Worm (Caenorhabditis elegans) whole organism, early embryonic: ENCODE data around the gene C32D5.14.

Experiments
- B0310.2 ChIP-seq: sonication (generic microtip); optimal IDR thresholded peaks from 2 replicates; lab custom pipeline; 2016; ENCODE audit warnings: mild to moderate bottlenecking, missing genetic modification characterization, missing compliant biosample characterization
- F13C5.2 ChIP-seq: sonication (generic microtip); optimal IDR thresholded peaks from 2 replicates; lab custom pipeline; 2017; ENCODE audit warnings: mild to moderate bottlenecking, missing genetic modification characterization, inconsistent platforms, missing compliant biosample characterization
- aly-1 ChIP-seq: sonication (generic microtip); optimal IDR thresholded peaks from 2 replicates; lab custom pipeline; 2016; ENCODE audit warnings: missing genetic modification characterization, missing compliant biosample characterization
- ama-1 ChIP-seq: fragments of 150-350 bp; optimal IDR thresholded peaks from 2 replicates; lab custom pipeline; 2014
- ceh-13 ChIP-seq: fragments of 200-800 bp; sonication (Bioruptor generic); optimal IDR thresholded peaks from 2 replicates; lab custom pipeline; 2018; ENCODE audit warnings: mild to moderate bottlenecking, missing genetic modification characterization, missing compliant biosample characterization
- ceh-36 ChIP-seq: sonication (generic microtip); optimal IDR thresholded peaks from 2 replicates; lab custom pipeline; 2016; ENCODE audit warnings: missing genetic modification characterization, inconsistent platforms, missing compliant biosample characterization
- ets-7 ChIP-seq: sonication (generic microtip); optimal IDR thresholded peaks from 2 replicates; lab custom pipeline; 2016; ENCODE audit warnings: missing genotype, missing genetic modification characterization, missing compliant biosample characterization
- flt-1 ChIP-seq: fragments of 200-800 bp; sonication (Bioruptor generic); IDR thresholded peaks from 2 replicates; pipeline ENCODE4 v1.3.6; 2022; ENCODE audit warnings: missing genetic modification characterization, missing compliant biosample characterization
- hmbx-1 ChIP-seq: sonication (generic microtip); optimal IDR thresholded peaks from 2 replicates; lab custom pipeline; 2016; ENCODE audit warnings: mild to moderate bottlenecking, missing genetic modification characterization, missing compliant biosample characterization
- hmg-4 ChIP-seq: fragments of 200-800 bp; sonication (Bioruptor generic); optimal IDR thresholded peaks from 2 replicates; lab custom pipeline; 2018; ENCODE audit warnings: mild to moderate bottlenecking, missing genetic modification characterization, missing compliant biosample characterization
- hnd-1 ChIP-seq: sonication (generic microtip); optimal IDR thresholded peaks from 2 replicates; lab custom pipeline; 2016; ENCODE audit warnings: missing genetic modification characterization, missing compliant biosample characterization
- pes-1 ChIP-seq: fragments of 200-800 bp; sonication (Bioruptor generic); IDR thresholded peaks from 2 replicates; pipeline ENCODE4 v1.3.6; 2022; ENCODE audit warnings: missing genetic modification reagents, missing genetic modification characterization, missing compliant biosample characterization
- scrt-1 ChIP-seq: fragments of 200-800 bp; sonication (Bioruptor generic); IDR thresholded peaks from 2 replicates; pipeline ENCODE4 v1.3.6; 2022; ENCODE audit warnings: missing genetic modification characterization, missing compliant biosample characterization
- sea-1 ChIP-seq: fragments of 200-800 bp; sonication (Bioruptor generic); conservative IDR thresholded peaks from 2 replicates; pipeline ENCODE4 v1.3.6; 2022; ENCODE audit warnings: missing genetic modification characterization, missing compliant biosample characterization
- tbx-11 ChIP-seq: fragments of 200-800 bp; sonication (Bioruptor generic); IDR thresholded peaks from 2 replicates; pipeline ENCODE4 v1.3.6; 2022; ENCODE audit warnings: missing genetic modification characterization, missing compliant biosample characterization
- tbx-37 ChIP-seq: fragments of 200-800 bp; sonication (Bioruptor generic); conservative IDR thresholded peaks from 2 replicates; pipeline ENCODE4 v1.3.6; 2022; ENCODE audit warnings: missing genetic modification reagents, missing genetic modification characterization, missing compliant biosample characterization
- tra-4 ChIP-seq: sonication (generic microtip); optimal IDR thresholded peaks from 2 replicates; lab custom pipeline; 2017; ENCODE audit warnings: missing genetic modification characterization, missing compliant biosample characterization

C32D5.14 gene

DNA sequence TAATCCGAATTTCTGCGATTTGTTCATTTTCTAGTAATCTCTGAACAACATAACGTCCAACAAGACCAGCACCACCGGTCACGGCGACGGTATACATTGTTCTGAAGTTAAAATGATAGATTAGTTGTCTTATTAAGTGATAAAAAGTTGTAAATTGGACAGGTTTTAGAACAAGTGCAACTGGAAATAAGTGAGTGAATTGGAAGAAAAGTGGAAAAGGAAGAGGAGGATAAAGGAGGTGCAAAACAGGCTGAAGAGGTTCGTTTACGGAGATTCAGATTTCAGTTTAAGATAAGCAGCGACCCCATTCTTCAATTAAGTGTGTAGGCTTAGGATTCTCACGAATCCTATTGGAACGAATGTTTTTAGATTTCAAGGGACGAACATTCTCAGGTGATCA, 23.6 kb downstream of the C32D5.14 start, which contains the start of gene C32D5.12:
TSS of gene C32D5.12 (minus strand) at position 101 of the 400 bp plus-strand sequence.
- TF ChIP-seq ama-1 = no peak
- TF ChIP-seq tbx-37 (GFP tag; lab: Robert Waterston, UW) = no peak
- TF ChIP-seq B0310.2 = no peak
- no peak for TF ChIP-seq ceh-13 (GFP tag; lab: Kevin White, UChicago)
- no peak for TF ChIP-seq hnd-1 (tag; lab: Kevin White, UChicago)
- no peak for TF ChIP-seq tbx-11
- no peak for TF ChIP-seq sea-1 (GFP tag; lab: Robert Waterston, UW)
- TF ChIP-seq pes-1 = no peak
- no peak for TF ChIP-seq hmbx-1 (tag; lab: Kevin White, UChicago)
- TF ChIP-seq ceh-36 (tag; lab: Kevin White, UChicago) = no peak

DNA sequence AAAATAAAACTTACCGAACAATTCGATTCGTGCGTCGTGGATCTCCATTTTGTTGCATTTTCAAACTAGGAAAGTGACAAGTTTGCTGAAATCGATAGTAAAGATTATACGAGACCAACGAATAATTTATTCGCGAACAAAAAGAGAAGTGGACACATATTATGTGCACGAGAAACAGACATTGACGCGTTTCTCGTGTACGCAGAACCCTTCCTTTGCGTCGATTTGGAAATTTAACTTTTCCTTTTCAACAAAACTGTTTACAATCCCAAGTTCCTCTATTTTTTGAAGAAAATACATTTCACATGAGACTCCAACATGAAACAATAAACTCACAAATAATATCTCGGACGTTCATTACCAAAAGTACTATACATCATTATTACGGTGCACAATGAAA, 25.5 kb downstream of the C32D5.14 start, which contains the start of gene K10B2.4:
TSS of gene K10B2.4 (minus strand) at position 138 of the 400 bp plus-strand sequence.
- no peak for TF ChIP-seq sea-1 (GFP tag; lab: Robert Waterston, UW)
- peak; percentile 1 for TF ChIP-seq F13C5.2

DNA sequence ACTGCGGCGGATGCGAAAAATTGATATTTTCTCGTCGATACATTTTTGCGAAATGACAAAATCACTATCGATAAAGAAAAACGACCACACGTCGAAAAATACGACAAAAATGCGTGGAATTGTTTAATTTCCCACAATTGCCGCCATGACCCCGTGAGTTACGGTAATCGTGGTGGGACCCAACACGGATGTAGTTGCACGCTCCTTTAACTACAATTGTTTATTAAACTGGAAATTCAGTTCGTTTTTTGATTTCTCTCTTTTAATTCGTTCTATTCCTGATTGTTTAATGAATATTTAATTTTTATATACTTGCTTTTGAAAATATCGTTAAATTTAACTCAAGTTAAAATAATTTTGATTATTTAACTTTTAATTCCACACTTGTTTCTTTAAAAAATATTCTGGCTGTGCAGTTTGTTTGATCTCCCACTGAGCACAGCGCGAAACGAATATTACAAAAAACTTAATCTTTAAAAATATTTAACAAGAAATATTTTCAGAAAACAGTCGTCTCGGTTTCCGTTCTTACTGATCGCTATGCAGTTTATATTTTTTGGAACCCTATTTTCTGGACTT, 30.0 kb downstream of the C32D5.14 start, which contains the start of the genes ani-2 and clec-88:
TSS of gene ani-2 (minus strand) at position 131 of the 579 bp plus-strand sequence.
TSS of gene clec-88 (plus strand) at position 486 of the 579 bp plus-strand sequence.
- TF ChIP-seq tbx-11 (no peak), hmg-4 (GFP tag; lab: Kevin White, UChicago) (no peak), flt-1 (no peak), ceh-13 (GFP tag; lab: Kevin White, UChicago) (no peak), tra-4 (tag; lab: Kevin White, UChicago) (no peak), aly-1 (no peak), scrt-1 (no peak), ceh-36 (tag; lab: Kevin White, UChicago) (no peak), ets-7 (tag; lab: Kevin White, UChicago) (no peak), F13C5.2 (no peak), hmbx-1 (tag; lab: Kevin White, UChicago) (no peak), ama-1 (no peak)

DNA sequence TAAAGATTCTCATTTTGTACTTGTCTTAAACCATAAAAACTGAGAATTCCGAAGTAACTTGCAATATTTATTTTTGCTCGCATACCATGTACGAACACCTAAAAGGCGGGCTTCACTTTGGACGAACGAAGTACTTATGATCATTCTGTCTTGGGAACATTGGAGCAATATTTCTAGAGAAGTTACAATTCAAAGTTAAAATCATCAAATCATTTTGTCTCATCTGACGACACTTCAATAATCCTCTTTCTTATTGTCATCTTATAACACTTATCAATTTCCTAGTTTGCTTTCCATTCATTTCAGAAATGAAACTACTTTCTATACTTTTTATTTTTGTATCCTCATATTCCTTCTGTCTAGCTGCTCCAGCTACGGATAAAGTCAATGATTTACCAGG, 31.4 kb downstream of the C32D5.14 start, which contains the start of gene ctsa-4.1:
TSS of gene ctsa-4.1 (plus strand) at position 301 of the 400 bp plus-strand sequence.
- TF ChIP-seq pes-1 = no peak
- no peak for TF ChIP-seq aly-1
- TF ChIP-seq hnd-1 (tag; lab: Kevin White, UChicago) = no peak
- no peak for TF ChIP-seq flt-1
- TF ChIP-seq tbx-37 (GFP tag; lab: Robert Waterston, UW) = no peak
- TF ChIP-seq ceh-36 (tag; lab: Kevin White, UChicago) = no peak
- no peak for TF ChIP-seq scrt-1
- no peak for TF ChIP-seq ets-7 (tag; lab: Kevin White, UChicago)
- TF ChIP-seq B0310.2 = no peak

DNA sequence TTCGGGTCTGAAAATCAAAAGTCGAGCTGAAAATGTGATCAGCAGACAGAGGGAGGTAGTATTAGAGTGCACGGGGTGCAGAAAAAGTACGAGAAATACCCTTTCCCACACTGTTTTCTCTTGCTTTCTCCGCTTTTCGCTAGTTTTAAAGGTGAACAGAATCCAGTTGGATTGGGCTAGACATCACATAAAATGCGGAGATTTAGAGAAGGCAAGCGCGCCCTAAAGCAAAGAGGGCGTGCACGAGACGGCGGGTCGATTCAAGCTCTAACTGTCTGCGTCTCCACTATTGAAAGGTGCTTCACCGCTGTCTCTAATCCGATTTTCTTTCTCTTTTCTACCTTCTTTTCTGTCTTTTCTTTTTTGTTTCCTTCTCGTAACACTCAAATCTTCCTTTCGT, 34.8 kb downstream of the C32D5.14 start:
- TF ChIP-seq hmg-4 (GFP tag; lab: Kevin White, UChicago) = peak; percentile 50
- no peak for TF ChIP-seq sea-1 (GFP tag; lab: Robert Waterston, UW)
- no peak for TF ChIP-seq aly-1
- peak; percentile 27 for TF ChIP-seq ceh-36 (tag; lab: Kevin White, UChicago)

DNA sequence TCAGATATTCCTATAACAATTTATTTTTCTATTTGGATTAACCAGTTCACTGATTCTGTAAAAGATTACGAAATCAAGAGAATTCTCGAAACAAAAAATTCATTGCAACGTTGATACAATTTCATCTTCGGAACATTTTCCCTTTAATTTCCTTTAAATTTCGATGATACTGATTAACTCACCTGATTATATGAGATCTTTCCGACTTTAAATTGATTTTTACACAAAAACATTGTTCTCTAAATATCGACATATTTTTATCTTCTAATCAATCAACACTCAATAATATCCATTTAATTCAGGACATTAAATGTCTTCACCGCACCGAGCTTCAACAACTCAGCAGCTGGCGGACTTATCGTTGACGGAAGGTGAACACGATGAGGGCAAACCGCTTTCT, 35.7 kb downstream of the C32D5.14 start, which contains the start of gene lin-23:
TSS of gene lin-23 (plus strand) at position 301 of the 400 bp plus-strand sequence.
- TF ChIP-seq hnd-1 (tag; lab: Kevin White, UChicago) (no peak), sea-1 (GFP tag; lab: Robert Waterston, UW) (no peak), F13C5.2 (no peak), pes-1 (no peak), tbx-37 (GFP tag; lab: Robert Waterston, UW) (no peak), tbx-11 (no peak), ceh-13 (GFP tag; lab: Kevin White, UChicago) (no peak), ets-7 (tag; lab: Kevin White, UChicago) (no peak), flt-1 (no peak), tra-4 (tag; lab: Kevin White, UChicago) (no peak), hmbx-1 (tag; lab: Kevin White, UChicago) (no peak), ama-1 (no peak), aly-1 (no peak), ceh-36 (tag; lab: Kevin White, UChicago) (no peak), scrt-1 (no peak), B0310.2 (no peak)

DNA sequence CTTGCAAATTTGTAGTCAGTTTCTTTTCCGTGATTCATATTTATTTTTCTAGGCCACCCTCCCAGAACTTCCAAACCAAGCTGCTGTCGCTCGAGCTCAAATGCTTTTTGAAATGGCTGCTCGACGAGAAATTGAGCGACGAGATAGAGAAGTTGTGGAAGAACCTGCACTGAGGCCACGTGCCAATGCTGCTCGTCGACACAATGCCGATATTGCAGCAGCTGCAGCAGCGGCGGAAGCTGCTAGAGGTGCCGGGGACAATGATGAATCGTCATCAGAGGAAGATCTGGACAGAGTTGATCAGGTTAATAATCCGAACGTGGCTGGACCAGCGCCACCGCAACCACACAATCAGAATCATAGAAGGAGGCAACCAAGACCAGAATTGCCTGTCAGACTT, 38.1 kb downstream of the C32D5.14 start:
- TF ChIP-seq sea-1 (GFP tag; lab: Robert Waterston, UW) = no peak
- no peak for TF ChIP-seq flt-1
- TF ChIP-seq scrt-1 = no peak
- TF ChIP-seq ceh-13 (GFP tag; lab: Kevin White, UChicago) = no peak
- TF ChIP-seq pes-1 = no peak

DNA sequence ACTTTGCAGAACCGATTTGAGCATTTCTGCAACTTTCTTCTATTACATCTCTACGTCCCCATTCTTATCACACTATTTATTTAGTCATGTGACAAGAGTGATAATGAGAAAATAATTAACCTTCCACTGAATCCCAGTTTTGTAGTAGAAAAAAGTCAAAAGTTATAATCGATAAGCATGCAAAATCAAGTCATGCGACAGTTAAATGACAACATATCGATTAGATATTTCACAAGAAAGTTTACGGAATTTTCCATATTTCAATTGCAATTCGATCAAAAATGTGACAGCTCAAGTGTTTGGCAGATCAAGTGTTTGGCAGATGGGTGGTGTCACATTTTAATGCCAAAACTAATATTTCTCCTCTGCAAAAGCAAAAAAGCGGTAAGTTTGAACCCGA, 39.4 kb downstream of the C32D5.14 start:
- TF ChIP-seq tra-4 (tag; lab: Kevin White, UChicago) (no peak), hmg-4 (GFP tag; lab: Kevin White, UChicago) (no peak), ama-1 (no peak), scrt-1 (no peak), ets-7 (tag; lab: Kevin White, UChicago) (no peak), hnd-1 (tag; lab: Kevin White, UChicago) (no peak), ceh-36 (tag; lab: Kevin White, UChicago) (no peak), sea-1 (GFP tag; lab: Robert Waterston, UW) (no peak), flt-1 (no peak), B0310.2 (no peak), tbx-37 (GFP tag; lab: Robert Waterston, UW) (no peak), F13C5.2 (no peak), aly-1 (no peak), hmbx-1 (tag; lab: Kevin White, UChicago) (no peak), pes-1 (no peak), ceh-13 (GFP tag; lab: Kevin White, UChicago) (no peak), tbx-11 (no peak)
